Fruit fly (Drosophila melanogaster) whole organism, embryonic: ENCODE measurements around the gene rictor.

Experiments
- CG10565 ChIP-seq: fragments of 200-800 bp; sonication (Bioruptor generic); optimal IDR thresholded peaks from 3 replicates; lab custom pipeline; 2016; ENCODE audit warnings: missing biosample characterization, mild to moderate bottlenecking, missing genetic modification characterization
- CG11456 ChIP-seq: fragments of 200-800 bp; sonication (Bioruptor generic); IDR thresholded peaks from 3 replicates; pipeline ENCODE4 v1.3.6; 2022; ENCODE audit warnings: missing biosample characterization, missing genetic modification characterization
- CG13287 ChIP-seq: fragments of 200-800 bp; sonication (Bioruptor generic); IDR thresholded peaks from 2 replicates; pipeline ENCODE4 v1.3.6; 2022; ENCODE audit warnings: missing biosample characterization, missing genetic modification characterization; ENCODE audit not compliant: partially characterized antibody
- CG30020 ChIP-seq: fragments of 200-800 bp; optimal IDR thresholded peaks from 2 replicates; lab custom pipeline; 2019; ENCODE audit warnings: missing biosample characterization, mild to moderate bottlenecking, missing genetic modification characterization, moderate library complexity
- CG31441 ChIP-seq: fragments of 200-800 bp; sonication (Bioruptor generic); IDR thresholded peaks from 2 replicates; pipeline ENCODE4 v1.3.6; 2022; ENCODE audit warnings: missing biosample characterization, missing genetic modification characterization
- Ets65A ChIP-seq: fragments of 200-800 bp; sonication (Bioruptor generic); peaks from one replicate; lab custom pipeline; 2016; ENCODE audit warnings: missing biosample characterization, missing genetic modification characterization
- Poxn ChIP-seq: fragments of 200-800 bp; sonication (Bioruptor generic); IDR thresholded peaks from 2 replicates; pipeline ENCODE4 v1.3.6; 2022; ENCODE audit warnings: missing biosample characterization, missing genetic modification characterization
- klu ChIP-seq: fragments of 200-800 bp; sonication (Bioruptor generic); IDR thresholded peaks from 2 replicates; pipeline ENCODE4 v1.3.6; 2022; ENCODE audit warnings: missing biosample characterization, missing genetic modification characterization
- sima ChIP-seq: fragments of 200-800 bp; sonication (Bioruptor generic); optimal IDR thresholded peaks from 2 replicates; lab custom pipeline; 2016; ENCODE audit warnings: missing biosample characterization, missing genetic modification characterization
- sob ChIP-seq: fragments of 200-800 bp; sonication (Bioruptor generic); IDR thresholded peaks from 2 replicates; pipeline ENCODE4 v1.3.6; 2022; ENCODE audit warnings: missing biosample characterization, missing genetic modification characterization
- tna ChIP-seq: fragments of 200-800 bp; sonication (Bioruptor generic); IDR thresholded peaks from 2 replicates; pipeline ENCODE4 v1.3.6; 2022; ENCODE audit warnings: missing biosample characterization, missing genetic modification characterization; ENCODE audit not compliant: partially characterized antibody
- trem ChIP-seq: fragments of 200-800 bp; optimal IDR thresholded peaks from 3 replicates; lab custom pipeline; 2019; ENCODE audit warnings: missing biosample characterization, mild to moderate bottlenecking, missing genetic modification characterization, moderate library complexity

dm6 chrX:19215215-19215614, 45.8 kb downstream of the rictor start, which contains the start of gene Muc18B:
- TF ChIP-seq klu (GFP tag; lab: Robert Waterston, UW) = no peak
- TF ChIP-seq Poxn (GFP tag; lab: Robert Waterston, UW) = no peak
- TF ChIP-seq sob (GFP tag; lab: Robert Waterston, UW) = no peak
- TF ChIP-seq CG31441 (GFP tag; lab: Robert Waterston, UW) = no peak
- no peak for TF ChIP-seq trem (tag; lab: Kevin White, UChicago)
- TF ChIP-seq tna (GFP tag; lab: Robert Waterston, UW) = no peak
- TF ChIP-seq CG30020 (tag; lab: Kevin White, UChicago) = no peak
- TF ChIP-seq sima = no peak
- TF ChIP-seq Ets65A (GFP tag; lab: Kevin White, UChicago) = no peak
- no peak for TF ChIP-seq CG11456 (GFP tag; lab: Robert Waterston, UW)
- TF ChIP-seq CG13287 (GFP tag; lab: Robert Waterston, UW) = no peak
- TF ChIP-seq CG10565 = no peak
